Worm (Caenorhabditis elegans) whole organism, late embryonic: ENCODE data around the gene pals-22.

Experiments used
- mec-3 ChIP-seq: sonication (generic microtip); optimal IDR thresholded peaks from 2 replicates; lab custom pipeline; 2016; ENCODE audit warnings: borderline replicate concordance, missing genetic modification characterization, missing compliant biosample characterization
- pha-4 ChIP-seq: fragments of 150-350 bp; optimal IDR thresholded peaks from 2 replicates; lab custom pipeline; 2018; ENCODE audit warnings: missing biosample characterization, missing genetic modification reagents, missing genetic modification characterization
- pqm-1 ChIP-seq: sonication (generic microtip); optimal IDR thresholded peaks from 2 replicates; lab custom pipeline; 2016; ENCODE audit warnings: missing genetic modification characterization, missing compliant biosample characterization

- TF ChIP-seq pha-4 (tag; lab: Kevin White, UChicago), result no peak
- no peak for TF ChIP-seq pqm-1 (tag; lab: Kevin White, UChicago)
- no peak for TF ChIP-seq mec-3 (tag; lab: Kevin White, UChicago)
These were observed 49.9 kb downstream of the pals-22 start, which contains the start of gene F40G9.15 for ce11 chrIII:182080-182479.
